Fruit fly (Drosophila melanogaster) whole organism, prepupa: ENCODE data around the gene CG34171.

Experiments used
- CG15336 ChIP-seq: fragments of 200-800 bp; sonication (Bioruptor generic); IDR thresholded peaks from 2 replicates; pipeline ENCODE4 v1.3.6; 2022; ENCODE audit warnings: missing biosample characterization, missing genetic modification characterization
- CG8119 ChIP-seq: fragments of 200-800 bp; sonication (Bioruptor generic); IDR thresholded peaks from 3 replicates; pipeline ENCODE4 v1.3.6; 2022; ENCODE audit warnings: missing biosample characterization, missing genetic modification characterization
- CG8632 ChIP-seq: fragments of 200-800 bp; sonication (Bioruptor generic); optimal IDR thresholded peaks from 3 replicates; lab custom pipeline; 2016; ENCODE audit warnings: missing biosample characterization, missing genetic modification characterization
- Eip75B ChIP-seq: fragments of 200-800 bp; sonication (Bioruptor generic); optimal IDR thresholded peaks from 3 replicates; lab custom pipeline; 2016; ENCODE audit warnings: missing biosample characterization, missing genetic modification characterization
- spab ChIP-seq: fragments of 200-800 bp; sonication (Bioruptor generic); optimal IDR thresholded peaks from 2 replicates; lab custom pipeline; 2017; ENCODE audit warnings: missing biosample characterization, mild to moderate bottlenecking, missing genetic modification characterization, missing genetic modification reagents

dm6 chr2L:18389987-18390386, 11.6 kb downstream of the CG34171 start:
- TF ChIP-seq spab (no peak), CG15336 (GFP tag; lab: Robert Waterston, UW) (no peak), Eip75B (GFP tag; lab: Kevin White, UChicago) (no peak), CG8632 (no peak), CG8119 (GFP tag; lab: Robert Waterston, UW) (no peak)
